Worm (Caenorhabditis elegans) whole organism, L3 larva: ENCODE measurements around the gene rpn-6.2.

Experiments
- R02D3.7 ChIP-seq: fragments of 150-350 bp; optimal IDR thresholded peaks from 2 replicates; lab custom pipeline; 2014; ENCODE audit warnings: missing biosample characterization, missing genetic modification characterization
- ZK546.5 ChIP-seq: sonication (generic microtip); optimal IDR thresholded peaks from 2 replicates; lab custom pipeline; 2017; ENCODE audit warnings: missing biosample characterization, missing genetic modification characterization
- aly-2 ChIP-seq: fragments of 150-350 bp; optimal IDR thresholded peaks from 2 replicates; lab custom pipeline; 2014; ENCODE audit warnings: missing biosample characterization, missing genetic modification characterization
- ama-1 ChIP-seq: fragments of 150-350 bp; optimal IDR thresholded peaks from 2 replicates; lab custom pipeline; 2018
- ceh-16 ChIP-seq: sonication (generic microtip); optimal IDR thresholded peaks from 2 replicates; lab custom pipeline; 2017; ENCODE audit warnings: missing biosample characterization, missing genetic modification characterization
- ceh-28 ChIP-seq: fragments of 150-350 bp; optimal IDR thresholded peaks from 2 replicates; lab custom pipeline; 2014; ENCODE audit warnings: missing biosample characterization, missing genetic modification reagents, missing genetic modification characterization
- ceh-82 ChIP-seq: fragments of 150-350 bp; optimal IDR thresholded peaks from 2 replicates; lab custom pipeline; 2014; ENCODE audit warnings: missing biosample characterization, missing genetic modification characterization
- ceh-9 ChIP-seq: sonication (generic microtip); optimal IDR thresholded peaks from 2 replicates; lab custom pipeline; 2018; ENCODE audit warnings: missing biosample characterization, missing genetic modification characterization
- daf-12 ChIP-seq: fragments of 150-350 bp; optimal IDR thresholded peaks from 2 replicates; lab custom pipeline; 2014; ENCODE audit warnings: missing biosample characterization, missing genetic modification reagents, missing genetic modification characterization
- egl-27 ChIP-seq: sonication (generic microtip); optimal IDR thresholded peaks from 4 replicates; lab custom pipeline; 2017; ENCODE audit warnings: missing biosample characterization, missing genetic modification reagents, missing genetic modification characterization
- egl-5 ChIP-seq: fragments of 150-350 bp; optimal IDR thresholded peaks from 2 replicates; lab custom pipeline; 2017; ENCODE audit warnings: missing biosample characterization, missing genetic modification reagents, missing genetic modification characterization, inconsistent platforms
- elt-1 ChIP-seq: fragments of 150-350 bp; optimal IDR thresholded peaks from 2 replicates; lab custom pipeline; 2014; ENCODE audit warnings: missing biosample characterization, missing genetic modification characterization
- elt-2 ChIP-seq: sonication (generic microtip); optimal IDR thresholded peaks from 2 replicates; lab custom pipeline; 2016; ENCODE audit warnings: missing genetic modification reagents, mild to moderate bottlenecking, missing genetic modification characterization, missing compliant biosample characterization
- elt-3 ChIP-seq, 3 experiments: fragments of 150-350 bp in 1 of 3; sonication (generic microtip) in 2 of 3; optimal IDR thresholded peaks; 2 replicates in 2 of 3; 4 replicates in 1 of 3; lab custom pipeline; 2014 to 2017; ENCODE audit warnings: missing biosample characterization in 3 of 3, missing genetic modification characterization in 3 of 3
- eor-1 ChIP-seq, 2 experiments: fragments of 150-350 bp; optimal IDR thresholded peaks; 2 replicates each; lab custom pipeline; 2014 to 2018; ENCODE audit warnings: missing biosample characterization in 2 of 2, missing genetic modification characterization in 2 of 2
- fkh-10 ChIP-seq: sonication (generic microtip); optimal IDR thresholded peaks from 2 replicates; lab custom pipeline; 2017; ENCODE audit warnings: missing biosample characterization, missing genetic modification reagents, missing genetic modification characterization
- fkh-2 ChIP-seq: fragments of 150-350 bp; optimal IDR thresholded peaks from 2 replicates; lab custom pipeline; 2014; ENCODE audit warnings: missing biosample characterization, missing genetic modification reagents, missing genetic modification characterization
- fos-1 ChIP-seq: fragments of 150-350 bp; optimal IDR thresholded peaks from 2 replicates; lab custom pipeline; 2014; ENCODE audit warnings: missing biosample characterization, missing genetic modification characterization
- hmg-11 ChIP-seq: sonication (generic microtip); optimal IDR thresholded peaks from 2 replicates; lab custom pipeline; 2016; ENCODE audit warnings: missing genetic modification characterization, missing compliant biosample characterization
- jun-1 ChIP-seq: fragments of 150-350 bp; optimal IDR thresholded peaks from 2 replicates; lab custom pipeline; 2014; ENCODE audit warnings: missing biosample characterization, missing genetic modification reagents, missing genetic modification characterization
- lin-15B ChIP-seq: fragments of 150-350 bp; optimal IDR thresholded peaks from 2 replicates; lab custom pipeline; 2014; ENCODE audit warnings: missing biosample characterization, missing genetic modification characterization
- lin-39 ChIP-seq: fragments of 150-350 bp; optimal IDR thresholded peaks from 2 replicates; lab custom pipeline; 2018; ENCODE audit warnings: missing biosample characterization, missing genetic modification reagents, missing genetic modification characterization
- lsy-12 ChIP-seq: sonication (generic microtip); optimal IDR thresholded peaks from 2 replicates; lab custom pipeline; 2016; ENCODE audit warnings: mild to moderate bottlenecking, missing genetic modification characterization, missing compliant biosample characterization
- mdl-1 ChIP-seq: fragments of 150-350 bp; optimal IDR thresholded peaks from 2 replicates; lab custom pipeline; 2014; ENCODE audit warnings: missing biosample characterization, missing genetic modification characterization
- mml-1 ChIP-seq: fragments of 150-350 bp; sonication (generic microtip); optimal IDR thresholded peaks from 3 replicates; lab custom pipeline; 2014; ENCODE audit warnings: missing biosample characterization, missing genetic modification characterization
- nfya-1 ChIP-seq: sonication (generic microtip); optimal IDR thresholded peaks from 2 replicates; lab custom pipeline; 2017; ENCODE audit warnings: missing genetic modification characterization, mild to moderate bottlenecking, missing compliant biosample characterization, antibody characterized with exemption, moderate library complexity; ENCODE audit not compliant: insufficient read depth
- nhr-11 ChIP-seq: fragments of 150-350 bp; optimal IDR thresholded peaks from 2 replicates; lab custom pipeline; 2014; ENCODE audit warnings: missing biosample characterization, missing genetic modification characterization
- nhr-12 ChIP-seq: fragments of 150-350 bp; optimal IDR thresholded peaks from 2 replicates; lab custom pipeline; 2014; ENCODE audit warnings: missing biosample characterization, missing genetic modification characterization
- nhr-23 ChIP-seq: fragments of 150-350 bp; optimal IDR thresholded peaks from 2 replicates; lab custom pipeline; 2014; ENCODE audit warnings: missing biosample characterization, missing genetic modification reagents, missing genetic modification characterization
- nhr-237 ChIP-seq: fragments of 150-350 bp; optimal IDR thresholded peaks from 2 replicates; lab custom pipeline; 2014; ENCODE audit warnings: missing biosample characterization, missing genetic modification characterization
- nhr-25 ChIP-seq: sonication (generic microtip); optimal IDR thresholded peaks from 2 replicates; lab custom pipeline; 2017; ENCODE audit warnings: missing biosample characterization, missing genetic modification characterization
- nhr-28 ChIP-seq: fragments of 150-350 bp; optimal IDR thresholded peaks from 2 replicates; lab custom pipeline; 2014; ENCODE audit warnings: missing biosample characterization, missing genetic modification characterization
- nhr-43 ChIP-seq: sonication (generic microtip); optimal IDR thresholded peaks from 2 replicates; lab custom pipeline; 2016; ENCODE audit warnings: mild to moderate bottlenecking, missing genetic modification characterization, missing compliant biosample characterization; ENCODE audit not compliant: poor library complexity, severe bottlenecking
- nhr-67 ChIP-seq: fragments of 150-350 bp; optimal IDR thresholded peaks from 2 replicates; lab custom pipeline; 2014; ENCODE audit warnings: missing biosample characterization, missing genetic modification characterization
- nhr-76 ChIP-seq: fragments of 150-350 bp; sonication (generic microtip); optimal IDR thresholded peaks from 5 replicates; lab custom pipeline; 2014; ENCODE audit warnings: missing biosample characterization, missing genetic modification characterization
- nhr-77 ChIP-seq: fragments of 150-350 bp; optimal IDR thresholded peaks from 2 replicates; lab custom pipeline; 2014; ENCODE audit warnings: missing biosample characterization, missing genetic modification characterization
- pha-4 ChIP-seq: fragments of 150-350 bp; optimal IDR thresholded peaks from 2 replicates; lab custom pipeline; 2014; ENCODE audit warnings: missing biosample characterization, missing genetic modification reagents, missing genetic modification characterization
- pqm-1 ChIP-seq: fragments of 150-350 bp; optimal IDR thresholded peaks from 2 replicates; lab custom pipeline; 2017; ENCODE audit warnings: missing biosample characterization, missing genetic modification characterization, inconsistent platforms
- sea-2 ChIP-seq: fragments of 150-350 bp; sonication (generic microtip); optimal IDR thresholded peaks from 4 replicates; lab custom pipeline; 2014; ENCODE audit warnings: missing biosample characterization, missing genetic modification reagents, missing genetic modification characterization
- skn-1 ChIP-seq: fragments of 150-350 bp; optimal IDR thresholded peaks from 2 replicates; lab custom pipeline; 2014; ENCODE audit warnings: missing biosample characterization, missing genetic modification characterization
- snpc-4 ChIP-seq: fragments of 150-350 bp; optimal IDR thresholded peaks from 2 replicates; lab custom pipeline; 2014; ENCODE audit warnings: missing biosample characterization, missing genetic modification characterization
- tbx-2 ChIP-seq: sonication (generic microtip); optimal IDR thresholded peaks from 2 replicates; lab custom pipeline; 2016; ENCODE audit warnings: mild to moderate bottlenecking, missing genetic modification characterization, missing compliant biosample characterization
- unc-39 ChIP-seq: sonication (generic microtip); optimal IDR thresholded peaks from 4 replicates; lab custom pipeline; 2017; ENCODE audit warnings: missing biosample characterization, missing genetic modification characterization
- unc-62 ChIP-seq: fragments of 150-350 bp; sonication (generic microtip); optimal IDR thresholded peaks from 4 replicates; lab custom pipeline; 2014; ENCODE audit warnings: missing biosample characterization, missing genetic modification reagents, missing genetic modification characterization
- zag-1 ChIP-seq: fragments of 150-350 bp; optimal IDR thresholded peaks from 2 replicates; lab custom pipeline; 2014; ENCODE audit warnings: missing biosample characterization, missing genetic modification characterization
- ztf-11 ChIP-seq: fragments of 150-350 bp; optimal IDR thresholded peaks from 2 replicates; lab custom pipeline; 2014; ENCODE audit warnings: missing biosample characterization, missing genetic modification characterization
- ztf-4 ChIP-seq: fragments of 150-350 bp; optimal IDR thresholded peaks from 2 replicates; lab custom pipeline; 2014; ENCODE audit warnings: missing biosample characterization, missing genetic modification characterization

rpn-6.2 gene

DNA sequence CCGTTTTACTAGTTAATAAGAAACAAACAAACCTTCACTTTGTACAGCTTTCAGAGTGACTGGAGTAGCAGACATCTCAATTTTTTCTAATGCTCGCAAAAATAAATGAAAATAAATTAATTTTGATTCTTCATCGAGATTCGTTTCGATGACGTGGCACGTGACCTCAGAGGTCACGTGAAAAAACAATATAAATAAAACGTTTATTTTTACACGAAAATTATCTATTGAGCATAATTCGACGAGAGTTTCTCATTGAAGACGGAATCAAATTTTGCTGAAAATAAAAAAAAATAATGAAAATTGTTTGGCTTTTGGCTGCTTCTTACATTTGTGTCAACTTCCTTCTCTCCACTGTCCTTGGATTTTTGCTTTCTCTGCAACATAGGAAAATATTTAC lies at the start of gene rpn-6.2:
rpn-6.2 (minus strand) TSS at position 101 of the 400 bp plus-strand sequence.
- no peak for TF ChIP-seq skn-1 (tag; lab: Kevin White, UChicago)
- no peak for TF ChIP-seq ztf-11
- no peak for TF ChIP-seq tbx-2 (tag; lab: Kevin White, UChicago)
- TF ChIP-seq nhr-76 (tag; lab: Kevin White, UChicago), result no peak
- TF ChIP-seq unc-39, result no peak
- no peak for TF ChIP-seq sea-2 (GFP tag; lab: Kevin White, UChicago)
- TF ChIP-seq nhr-43 (tag; lab: Kevin White, UChicago), result no peak
- TF ChIP-seq egl-5, result no peak
- no peak for TF ChIP-seq nhr-28 (tag; lab: Kevin White, UChicago)
- no peak for TF ChIP-seq unc-62 (GFP tag; lab: Kevin White, UChicago)
- TF ChIP-seq nfya-1, result no peak
- TF ChIP-seq lin-39 (tag; lab: Kevin White, UChicago), result no peak
- TF ChIP-seq elt-3 (tag; optimal IDR thresholded peaks at IDR 0.05; lab: Kevin White, UChicago), result no peak
- no peak for TF ChIP-seq jun-1 (tag; lab: Kevin White, UChicago)

DNA sequence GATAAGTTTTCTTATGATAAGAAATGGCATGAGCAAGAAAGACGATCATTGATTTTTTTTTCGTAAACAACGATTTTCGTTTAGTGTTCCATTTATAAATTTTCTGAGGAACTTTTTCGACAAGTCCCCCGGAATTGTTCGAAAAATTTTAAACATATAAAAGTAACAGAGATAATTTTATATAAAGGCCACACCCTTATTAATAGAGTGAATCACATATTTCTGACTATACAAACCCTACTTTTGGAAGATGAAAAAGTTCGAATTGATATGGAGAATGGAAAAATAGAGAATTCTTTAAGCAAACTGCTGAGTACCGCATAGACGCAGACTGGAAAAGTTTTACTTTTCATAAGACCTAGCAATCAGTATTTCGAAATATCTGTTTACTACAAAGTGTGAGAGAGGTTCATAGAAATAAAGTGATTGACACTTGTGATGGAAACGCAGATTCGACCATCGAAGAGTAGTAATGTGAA lies 49.4 kb upstream of the rpn-6.2 start:
- TF ChIP-seq R02D3.7 (tag; lab: Kevin White, UChicago), result no peak
- peak; percentile 70 for TF ChIP-seq lsy-12 (tag; lab: Kevin White, UChicago)
- no peak for TF ChIP-seq hmg-11 (tag; lab: Kevin White, UChicago)
- no peak for TF ChIP-seq ceh-16 (tag; lab: Kevin White, UChicago)
- TF ChIP-seq ceh-28 (tag; lab: Kevin White, UChicago), result peak; percentile 55
- TF ChIP-seq fkh-10 (GFP tag; lab: Kevin White, UChicago), result peak; percentile 5
- no peak for TF ChIP-seq nhr-28 (tag; lab: Kevin White, UChicago)
- TF ChIP-seq nfya-1, result peak; percentile 81
- peak; percentile 56 for TF ChIP-seq fos-1 (tag; lab: Kevin White, UChicago)
- no peak for TF ChIP-seq sea-2 (GFP tag; lab: Kevin White, UChicago)
- no peak for TF ChIP-seq nhr-11
- TF ChIP-seq nhr-77 (tag; lab: Kevin White, UChicago), result no peak
- no peak for TF ChIP-seq ceh-9 (tag; lab: Kevin White, UChicago)
- TF ChIP-seq ama-1 (lab: Kevin White, UChicago), result peak; percentile 99
- TF ChIP-seq pqm-1 (tag; lab: Kevin White, UChicago), result no peak
- no peak for TF ChIP-seq ztf-11
- TF ChIP-seq snpc-4 (tag; lab: Kevin White, UChicago), result peak; percentile 60
- TF ChIP-seq jun-1 (tag; lab: Kevin White, UChicago), result peak; percentile 79
- TF ChIP-seq elt-2 (tag; lab: Kevin White, UChicago), result peak; percentile 66
- TF ChIP-seq nhr-43 (tag; lab: Kevin White, UChicago), result peak; percentile 58
- peak; percentile 98 for TF ChIP-seq nhr-25 (tag; lab: Kevin White, UChicago)
- TF ChIP-seq zag-1, result no peak
- TF ChIP-seq lin-39 (tag; lab: Kevin White, UChicago), result no peak
- TF ChIP-seq nhr-23 (tag; lab: Kevin White, UChicago), result peak; percentile 84
- no peak for TF ChIP-seq nhr-76 (tag; lab: Kevin White, UChicago)
- peak; percentile 68 for TF ChIP-seq skn-1 (tag; lab: Kevin White, UChicago)
- TF ChIP-seq nhr-237, result no peak
- no peak for TF ChIP-seq daf-12
- no peak for TF ChIP-seq mdl-1
- TF ChIP-seq elt-1 (tag; lab: Kevin White, UChicago), result peak; percentile 3
- TF ChIP-seq aly-2 (tag; lab: Kevin White, UChicago), result no peak
- peak in 2 of 3 experiments; percentile 53 to 66 for TF ChIP-seq elt-3 (tag; optimal IDR thresholded peaks at IDR 0.05; lab: Kevin White, UChicago)
- no peak for TF ChIP-seq unc-39
- TF ChIP-seq tbx-2 (tag; lab: Kevin White, UChicago), result peak; percentile 81
- TF ChIP-seq lin-15B (tag; lab: Kevin White, UChicago), result peak; percentile 22
- TF ChIP-seq egl-5, result no peak
- TF ChIP-seq mml-1 (tag; lab: Kevin White, UChicago), result no peak
- no peak for TF ChIP-seq ZK546.5 (tag; lab: Kevin White, UChicago)
- no peak for TF ChIP-seq egl-27 (tag; lab: Kevin White, UChicago)
- TF ChIP-seq eor-1 (tag; optimal IDR thresholded peaks at IDR 0.05; lab: Kevin White, UChicago), result peak in 1 of 2 experiments; percentile 53
- TF ChIP-seq ztf-4, result peak; percentile 89
- TF ChIP-seq nhr-12, result no peak
- no peak for TF ChIP-seq unc-62 (GFP tag; lab: Kevin White, UChicago)
- no peak for TF ChIP-seq fkh-2
- peak; percentile 93 for TF ChIP-seq pha-4 (tag; lab: Kevin White, UChicago)
- no peak for TF ChIP-seq nhr-67 (tag; lab: Kevin White, UChicago)
- no peak for TF ChIP-seq ceh-82
